Worm (Caenorhabditis elegans) whole organism, late embryonic: ENCODE results near the gene C14A4.13.

Source experiments
- ama-1 ChIP-seq: fragments of 150-350 bp; optimal IDR thresholded peaks from 2 replicates; lab custom pipeline; 2014
- ceh-22 ChIP-seq: sonication (generic microtip); optimal IDR thresholded peaks from 2 replicates; lab custom pipeline; 2017; ENCODE audit warnings: missing biosample characterization, missing genetic modification characterization
- ceh-34 ChIP-seq: sonication (generic microtip); optimal IDR thresholded peaks from 2 replicates; lab custom pipeline; 2016; ENCODE audit warnings: mild to moderate bottlenecking, missing genetic modification characterization, missing compliant biosample characterization
- ceh-45 ChIP-seq: fragments of 200-800 bp; sonication (Bioruptor generic); IDR thresholded peaks from 2 replicates; pipeline ENCODE4 v1.3.6; 2022; ENCODE audit warnings: missing genetic modification reagents, missing genetic modification characterization, missing compliant biosample characterization
- che-1 ChIP-seq: sonication (generic microtip); optimal IDR thresholded peaks from 2 replicates; lab custom pipeline; 2016; ENCODE audit warnings: mild to moderate bottlenecking, missing genetic modification characterization, missing compliant biosample characterization
- hlh-6 ChIP-seq: sonication (generic microtip); optimal IDR thresholded peaks from 2 replicates; lab custom pipeline; 2016; ENCODE audit warnings: missing genotype, missing genetic modification characterization, missing compliant biosample characterization
- hlh-8 ChIP-seq: sonication (generic microtip); optimal IDR thresholded peaks from 2 replicates; lab custom pipeline; 2016; ENCODE audit warnings: missing genotype, missing genetic modification characterization, missing compliant biosample characterization
- lin-11 ChIP-seq: fragments of 200-800 bp; sonication (Bioruptor generic); optimal IDR thresholded peaks from 2 replicates; lab custom pipeline; 2018; ENCODE audit warnings: mild to moderate bottlenecking, missing genetic modification characterization, missing compliant biosample characterization
- nhr-11 ChIP-seq: fragments of 150-350 bp; optimal IDR thresholded peaks from 2 replicates; lab custom pipeline; 2014; ENCODE audit warnings: missing biosample characterization, missing genetic modification characterization
- pha-4 ChIP-seq: fragments of 150-350 bp; optimal IDR thresholded peaks from 2 replicates; lab custom pipeline; 2018; ENCODE audit warnings: missing biosample characterization, missing genetic modification reagents, missing genetic modification characterization
- tbx-2 ChIP-seq: sonication (generic microtip); optimal IDR thresholded peaks from 2 replicates; lab custom pipeline; 2016; ENCODE audit warnings: missing genetic modification characterization, missing compliant biosample characterization
- zip-5 ChIP-seq: sonication (generic microtip); optimal IDR thresholded peaks from 2 replicates; lab custom pipeline; 2016; ENCODE audit warnings: missing genetic modification characterization, missing compliant biosample characterization

DNA sequence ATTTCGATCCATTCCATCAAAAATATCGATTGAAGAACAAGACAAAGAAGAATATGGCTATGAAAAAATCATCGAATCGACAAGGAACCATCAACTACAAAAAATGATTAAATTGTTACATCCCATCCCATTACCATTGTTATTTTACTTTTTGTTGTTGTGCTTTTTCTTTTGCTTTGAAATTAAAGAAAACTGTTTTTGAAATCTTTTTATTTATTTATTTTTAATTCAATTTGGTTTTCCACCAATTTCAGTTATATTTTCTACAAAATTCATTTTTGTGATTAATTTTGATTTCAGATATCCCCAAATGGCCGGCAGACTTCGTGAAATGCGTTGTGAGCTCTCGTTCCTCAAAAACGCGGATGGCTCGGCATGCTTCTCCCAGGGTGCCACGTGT lies 25.8 kb upstream of the C14A4.13 start, which contains the start of gene crn-5:
- TF ChIP-seq tbx-2 (tag; lab: Kevin White, UChicago) = no peak
- TF ChIP-seq ama-1 (lab: Kevin White, UChicago) = no peak
- no peak for TF ChIP-seq che-1
- no peak for TF ChIP-seq hlh-8 (tag; lab: Kevin White, UChicago)
- no peak for TF ChIP-seq nhr-11 (tag; lab: Kevin White, UChicago)
- no peak for TF ChIP-seq pha-4 (tag; lab: Kevin White, UChicago)
- TF ChIP-seq ceh-45 = no peak
- no peak for TF ChIP-seq lin-11 (tag; lab: Kevin White, UChicago)
- TF ChIP-seq ceh-34 = no peak
- TF ChIP-seq ceh-22 (tag; lab: Kevin White, UChicago) = no peak
- no peak for TF ChIP-seq hlh-6 (tag; lab: Kevin White, UChicago)
- TF ChIP-seq zip-5 (tag; lab: Kevin White, UChicago) = no peak
